Fruit fly (Drosophila melanogaster) whole organism, embryonic: ENCODE results near the gene natalisin.

Experiments
- ATbp ChIP-seq: fragments of 200-800 bp; sonication (Bioruptor generic); optimal IDR thresholded peaks from 2 replicates; lab custom pipeline; 2017; ENCODE audit warnings: missing biosample characterization, mild to moderate bottlenecking, missing genetic modification characterization, missing genetic modification reagents
- Atf6 ChIP-seq: fragments of 200-800 bp; sonication (Bioruptor generic); IDR thresholded peaks from 2 replicates; pipeline ENCODE4 v1.3.6; 2022; ENCODE audit warnings: missing biosample characterization, missing genetic modification characterization
- CG12155 ChIP-seq: fragments of 200-800 bp; sonication (Bioruptor generic); optimal IDR thresholded peaks from 3 replicates; lab custom pipeline; 2016; ENCODE audit warnings: missing biosample characterization, missing genetic modification characterization
- CG12744 ChIP-seq: fragments of 200-800 bp; sonication (Bioruptor generic); optimal IDR thresholded peaks from 2 replicates; lab custom pipeline; 2016; ENCODE audit warnings: missing biosample characterization, missing genetic modification characterization
- CG12769 ChIP-seq: fragments of 200-800 bp; sonication (Bioruptor generic); optimal IDR thresholded peaks from 2 replicates; lab custom pipeline; 2019; ENCODE audit warnings: missing biosample characterization, mild to moderate bottlenecking, missing genetic modification characterization, moderate library complexity
- CG13894 ChIP-seq: fragments of 200-800 bp; sonication (Bioruptor generic); optimal IDR thresholded peaks from 3 replicates; lab custom pipeline; 2018; ENCODE audit warnings: missing biosample characterization, mild to moderate bottlenecking, missing genetic modification characterization, moderate library complexity
- CG15011 ChIP-seq: fragments of 200-800 bp; sonication (Bioruptor generic); optimal IDR thresholded peaks from 3 replicates; lab custom pipeline; 2018; ENCODE audit warnings: missing biosample characterization, mild to moderate bottlenecking, missing genetic modification characterization
- CG17612 ChIP-seq: fragments of 200-800 bp; sonication (Bioruptor generic); IDR thresholded peaks from 2 replicates; pipeline ENCODE4 v1.3.6; 2022; ENCODE audit warnings: missing biosample characterization, missing genetic modification characterization
- CG18619 ChIP-seq: fragments of 200-800 bp; sonication (Bioruptor generic); optimal IDR thresholded peaks from 3 replicates; lab custom pipeline; 2017; ENCODE audit warnings: missing biosample characterization, mild to moderate bottlenecking, missing genetic modification characterization
- CG2875 ChIP-seq: fragments of 200-800 bp; sonication (Bioruptor generic); optimal IDR thresholded peaks from 2 replicates; lab custom pipeline; 2017; ENCODE audit warnings: missing biosample characterization, mild to moderate bottlenecking, missing genetic modification characterization, missing genetic modification reagents
- CG30020 ChIP-seq: fragments of 200-800 bp; optimal IDR thresholded peaks from 2 replicates; lab custom pipeline; 2019; ENCODE audit warnings: missing biosample characterization, mild to moderate bottlenecking, missing genetic modification characterization, moderate library complexity
- CG31441 ChIP-seq: fragments of 200-800 bp; sonication (Bioruptor generic); IDR thresholded peaks from 2 replicates; pipeline ENCODE4 v1.3.6; 2022; ENCODE audit warnings: missing biosample characterization, missing genetic modification characterization
- CG43689 ChIP-seq: fragments of 200-800 bp; sonication (Bioruptor generic); IDR thresholded peaks from 2 replicates; pipeline ENCODE4 v1.3.6; 2022; ENCODE audit warnings: missing biosample characterization, missing genetic modification characterization
- CG4424 ChIP-seq: fragments of 200-800 bp; sonication (Bioruptor generic); optimal IDR thresholded peaks from 3 replicates; lab custom pipeline; 2016; ENCODE audit warnings: missing biosample characterization, missing genetic modification characterization
- CG4617 ChIP-seq: fragments of 200-800 bp; sonication (Bioruptor generic); optimal IDR thresholded peaks from 3 replicates; lab custom pipeline; 2016; ENCODE audit warnings: missing biosample characterization, missing genetic modification characterization, borderline replicate concordance
- CG5245 ChIP-seq: fragments of 200-800 bp; sonication (Bioruptor generic); optimal IDR thresholded peaks from 3 replicates; lab custom pipeline; 2016; ENCODE audit warnings: missing biosample characterization, missing genetic modification characterization
- CG6813 ChIP-seq: fragments of 200-800 bp; sonication (Bioruptor generic); optimal IDR thresholded peaks from 2 replicates; lab custom pipeline; 2017; ENCODE audit warnings: missing biosample characterization, missing genetic modification characterization, mild to moderate bottlenecking, moderate library complexity, missing genetic modification reagents
- CG7745 ChIP-seq: fragments of 200-800 bp; sonication (Bioruptor generic); optimal IDR thresholded peaks from 2 replicates; lab custom pipeline; 2018; ENCODE audit warnings: missing biosample characterization, mild to moderate bottlenecking, missing genetic modification characterization, moderate library complexity
- CG7786 ChIP-seq: fragments of 200-800 bp; sonication (Bioruptor generic); optimal IDR thresholded peaks from 2 replicates; lab custom pipeline; 2016; ENCODE audit warnings: missing biosample characterization, missing genetic modification characterization
- CG7928 ChIP-seq: fragments of 200-800 bp; sonication (Bioruptor generic); optimal IDR thresholded peaks from 2 replicates; lab custom pipeline; 2017; ENCODE audit warnings: missing biosample characterization, mild to moderate bottlenecking, missing genetic modification characterization
- CkIIα-i1 ChIP-seq: fragments of 200-800 bp; sonication (Bioruptor generic); IDR thresholded peaks from 2 replicates; pipeline ENCODE4 v1.3.6; 2022; ENCODE audit warnings: missing biosample characterization, missing genetic modification characterization
- Dll ChIP-seq: fragments of 200-800 bp; sonication (Bioruptor generic); IDR thresholded peaks from 4 replicates; pipeline ENCODE4 v1.3.6; 2022; ENCODE audit warnings: missing biosample characterization, missing genetic modification characterization; ENCODE audit not compliant: partially characterized antibody
- Doc2 ChIP-seq: fragments of 200-800 bp; sonication (Bioruptor generic); IDR thresholded peaks from 2 replicates; pipeline ENCODE4 v1.3.6; 2022; ENCODE audit warnings: missing biosample characterization, missing genetic modification characterization
- Drgx ChIP-seq: fragments of 200-800 bp; sonication (Bioruptor generic); IDR thresholded peaks from 2 replicates; pipeline ENCODE4 v1.3.6; 2022; ENCODE audit warnings: missing biosample characterization, missing genetic modification characterization
- E2f2 ChIP-seq: fragments of 200-800 bp; sonication (Bioruptor generic); IDR thresholded peaks from 2 replicates; pipeline ENCODE4 v1.3.6; 2022; ENCODE audit warnings: missing biosample characterization, missing genetic modification characterization
- Gsc ChIP-seq: fragments of 200-800 bp; sonication (Bioruptor generic); IDR thresholded peaks from 2 replicates; pipeline ENCODE4 v1.3.6; 2022; ENCODE audit warnings: missing biosample characterization, missing genetic modification characterization
- Hr3 ChIP-seq: fragments of 200-800 bp; sonication (Bioruptor generic); optimal IDR thresholded peaks from 3 replicates; lab custom pipeline; 2016; ENCODE audit warnings: missing biosample characterization, missing genetic modification characterization
- Jarid2 ChIP-seq: fragments of 200-800 bp; sonication (Bioruptor generic); optimal IDR thresholded peaks from 3 replicates; lab custom pipeline; 2017; ENCODE audit warnings: mild to moderate bottlenecking, missing biosample characterization, missing genetic modification reagents, missing genetic modification characterization
- Myb ChIP-seq: fragments of 200-800 bp; sonication (Bioruptor generic); optimal IDR thresholded peaks from 2 replicates; lab custom pipeline; 2016; ENCODE audit warnings: missing biosample characterization, missing genetic modification characterization
- NC2α ChIP-seq: fragments of 200-800 bp; sonication (Bioruptor generic); optimal IDR thresholded peaks from 2 replicates; lab custom pipeline; 2016; ENCODE audit warnings: missing biosample characterization, missing genetic modification characterization
- Taf1 ChIP-seq: fragments of 200-800 bp; sonication (Bioruptor generic); IDR thresholded peaks from 2 replicates; pipeline ENCODE4 v1.3.6; 2022; ENCODE audit warnings: missing biosample characterization, missing genetic modification characterization
- ac ChIP-seq: fragments of 200-800 bp; sonication (Bioruptor generic); optimal IDR thresholded peaks from 3 replicates; lab custom pipeline; 2017; ENCODE audit warnings: missing biosample characterization, mild to moderate bottlenecking, missing genetic modification characterization
- amos ChIP-seq: fragments of 200-800 bp; sonication (Bioruptor generic); IDR thresholded peaks from 2 replicates; pipeline ENCODE4 v1.3.6; 2022; ENCODE audit warnings: missing biosample characterization, missing genetic modification characterization; ENCODE audit not compliant: partially characterized antibody
- ash1 ChIP-seq: fragments of 200-800 bp; sonication (Bioruptor generic); optimal IDR thresholded peaks from 2 replicates; lab custom pipeline; 2018; ENCODE audit warnings: missing biosample characterization, mild to moderate bottlenecking, missing genetic modification characterization
- bab2 ChIP-seq: fragments of 200-800 bp; sonication (Bioruptor generic); optimal IDR thresholded peaks from 2 replicates; lab custom pipeline; 2016; ENCODE audit warnings: missing biosample characterization, missing genetic modification characterization
- ci ChIP-seq: fragments of 200-800 bp; sonication (Bioruptor generic); IDR thresholded peaks from 3 replicates; pipeline ENCODE4 v1.3.6; 2022; ENCODE audit warnings: missing biosample characterization, missing genetic modification characterization
- emc ChIP-seq: fragments of 200-800 bp; sonication (Bioruptor generic); optimal IDR thresholded peaks from 2 replicates; lab custom pipeline; 2016; ENCODE audit warnings: missing biosample characterization, missing genetic modification characterization
- ems ChIP-seq: fragments of 200-800 bp; sonication (Bioruptor generic); optimal IDR thresholded peaks from 3 replicates; lab custom pipeline; 2016; ENCODE audit warnings: missing biosample characterization, missing genetic modification characterization
- fd3F ChIP-seq: fragments of 200-800 bp; sonication (Bioruptor generic); optimal IDR thresholded peaks from 2 replicates; lab custom pipeline; 2018; ENCODE audit warnings: missing biosample characterization, mild to moderate bottlenecking, missing genetic modification characterization, moderate library complexity
- lilli ChIP-seq: fragments of 200-800 bp; sonication (Bioruptor generic); optimal IDR thresholded peaks from 3 replicates; lab custom pipeline; 2016; ENCODE audit warnings: missing biosample characterization, missing genetic modification characterization
- lmd ChIP-seq: fragments of 200-800 bp; sonication (Bioruptor generic); IDR thresholded peaks from 2 replicates; pipeline ENCODE4 v1.3.6; 2022; ENCODE audit warnings: missing biosample characterization, missing genetic modification characterization
- mld ChIP-seq: fragments of 200-800 bp; sonication (Bioruptor generic); IDR thresholded peaks from 3 replicates; pipeline ENCODE4 v1.3.6; 2022; ENCODE audit warnings: missing biosample characterization, missing genetic modification characterization; ENCODE audit not compliant: partially characterized antibody
- nerfin-1 ChIP-seq: fragments of 200-800 bp; sonication (Bioruptor generic); optimal IDR thresholded peaks from 3 replicates; lab custom pipeline; 2019; ENCODE audit warnings: missing biosample characterization, mild to moderate bottlenecking, missing genetic modification characterization, moderate library complexity
- nom ChIP-seq: fragments of 200-800 bp; sonication (Bioruptor generic); optimal IDR thresholded peaks from 2 replicates; lab custom pipeline; 2017; ENCODE audit warnings: missing biosample characterization, missing genetic modification characterization, mild to moderate bottlenecking, moderate library complexity, missing genetic modification reagents
- pnt ChIP-seq: fragments of 200-800 bp; sonication (Bioruptor generic); optimal IDR thresholded peaks from 3 replicates; lab custom pipeline; 2016; ENCODE audit warnings: missing biosample characterization, missing genetic modification characterization
- pzg ChIP-seq: fragments of 200-800 bp; sonication (Bioruptor generic); optimal IDR thresholded peaks from 3 replicates; lab custom pipeline; 2018; ENCODE audit warnings: missing biosample characterization, mild to moderate bottlenecking, missing genetic modification characterization, moderate library complexity
- sens ChIP-seq: fragments of 200-800 bp; sonication (Bioruptor generic); peaks from one replicate; lab custom pipeline; 2016; ENCODE audit warnings: missing biosample characterization, missing genetic modification characterization
- seq ChIP-seq: fragments of 200-800 bp; sonication (Bioruptor generic); IDR thresholded peaks from 2 replicates; pipeline ENCODE4 v1.3.6; 2022; ENCODE audit warnings: missing biosample characterization, missing genetic modification characterization
- slbo ChIP-seq: fragments of 200-800 bp; sonication (Bioruptor generic); IDR thresholded peaks from 2 replicates; pipeline ENCODE4 v1.3.6; 2022; ENCODE audit warnings: missing biosample characterization, missing genetic modification characterization
- slp2 ChIP-seq: fragments of 200-800 bp; sonication (Bioruptor generic); optimal IDR thresholded peaks from 2 replicates; lab custom pipeline; 2016; ENCODE audit warnings: missing biosample characterization, missing genetic modification characterization
- sr ChIP-seq: fragments of 200-800 bp; sonication (Bioruptor generic); IDR thresholded peaks from 3 replicates; pipeline ENCODE4 v1.3.6; 2022; ENCODE audit warnings: missing biosample characterization, missing genetic modification characterization
- trem ChIP-seq: fragments of 200-800 bp; optimal IDR thresholded peaks from 3 replicates; lab custom pipeline; 2019; ENCODE audit warnings: missing biosample characterization, mild to moderate bottlenecking, missing genetic modification characterization, moderate library complexity
- z ChIP-seq: fragments of 200-800 bp; sonication (Bioruptor generic); IDR thresholded peaks from 3 replicates; pipeline ENCODE4 v1.3.6; 2022; ENCODE audit warnings: missing biosample characterization, missing genetic modification characterization

natalisin gene

DNA sequence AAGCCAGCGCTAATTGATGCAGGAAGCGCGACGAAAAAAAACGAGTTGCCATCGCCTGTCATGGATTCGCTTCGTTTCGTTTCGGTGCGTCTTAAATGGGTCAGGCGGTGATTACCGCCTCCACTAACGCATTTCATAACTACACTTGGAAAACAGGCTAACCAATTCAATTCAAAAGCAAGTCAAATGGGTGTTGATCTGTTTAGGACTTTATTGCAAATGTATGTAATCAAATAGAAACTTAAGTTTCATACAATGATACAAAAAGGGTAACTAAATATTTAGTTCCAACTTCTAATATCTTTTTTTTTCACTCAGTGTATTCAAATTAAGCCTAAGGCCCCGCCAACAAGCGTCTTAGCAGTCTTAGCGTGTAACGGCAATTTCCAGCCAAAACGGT lies 6.4 kb downstream of the natalisin start (continued):
- TF ChIP-seq CG2875 (GFP tag; lab: Kevin White, UChicago) (no peak), sens (GFP tag; lab: Kevin White, UChicago) (peak; percentile 40), Myb (GFP tag; lab: Kevin White, UChicago) (no peak), Jarid2 (no peak), slbo (GFP tag; lab: Robert Waterston, UW) (no peak), ash1 (GFP tag; lab: Kevin White, UChicago) (no peak), NC2α (GFP tag; lab: Kevin White, UChicago) (no peak), z (GFP tag; lab: Robert Waterston, UW) (no peak), CkIIα-i1 (GFP tag; lab: Robert Waterston, UW) (no peak), Gsc (GFP tag; lab: Robert Waterston, UW) (no peak), ATbp (no peak), CG7745 (tag; lab: Kevin White, UChicago) (no peak), CG5245 (GFP tag; lab: Kevin White, UChicago) (no peak), lilli (GFP tag; lab: Kevin White, UChicago) (no peak), nerfin-1 (no peak), fd3F (GFP tag; lab: Kevin White, UChicago) (no peak), lmd (no peak), emc (GFP tag; lab: Kevin White, UChicago) (no peak), pzg (GFP tag; lab: Kevin White, UChicago) (no peak), Doc2 (GFP tag; lab: Robert Waterston, UW) (no peak), mld (GFP tag; lab: Robert Waterston, UW) (no peak), amos (no peak), CG7786 (GFP tag; lab: Kevin White, UChicago) (no peak), CG17612 (GFP tag; lab: Robert Waterston, UW) (no peak), bab2 (GFP tag; lab: Kevin White, UChicago) (no peak), seq (no peak), CG4617 (GFP tag; lab: Kevin White, UChicago) (no peak), ac (no peak), CG18619 (no peak), pnt (no peak), CG4424 (GFP tag; lab: Kevin White, UChicago) (no peak), slp2 (GFP tag; lab: Kevin White, UChicago) (no peak), nom (GFP tag; lab: Kevin White, UChicago) (no peak), ems (no peak), CG7928 (no peak), Atf6 (no peak), CG30020 (tag; lab: Kevin White, UChicago) (no peak), Taf1 (GFP tag; lab: Robert Waterston, UW) (no peak), ci (GFP tag; lab: Robert Waterston, UW) (no peak), CG13894 (no peak), E2f2 (GFP tag; lab: Robert Waterston, UW) (no peak), CG15011 (no peak), trem (tag; lab: Kevin White, UChicago) (no peak), CG43689 (GFP tag; lab: Robert Waterston, UW) (no peak), CG6813 (no peak), CG12155 (GFP tag; lab: Kevin White, UChicago) (no peak), Hr3 (no peak), CG12769 (tag; lab: Kevin White, UChicago) (no peak), Dll (GFP tag; lab: Robert Waterston, UW) (no peak), Drgx (GFP tag; lab: Robert Waterston, UW) (peak; percentile 52), CG31441 (GFP tag; lab: Robert Waterston, UW) (0 out of 2 replicates have a peak, but pooled peaks have one; percentile 22), sr (GFP tag; lab: Robert Waterston, UW) (no peak), CG12744 (no peak)
